Fruit fly (Drosophila melanogaster): Measurements from ENCODE around the gene CG12499.

Gene CG12499

DNA sequence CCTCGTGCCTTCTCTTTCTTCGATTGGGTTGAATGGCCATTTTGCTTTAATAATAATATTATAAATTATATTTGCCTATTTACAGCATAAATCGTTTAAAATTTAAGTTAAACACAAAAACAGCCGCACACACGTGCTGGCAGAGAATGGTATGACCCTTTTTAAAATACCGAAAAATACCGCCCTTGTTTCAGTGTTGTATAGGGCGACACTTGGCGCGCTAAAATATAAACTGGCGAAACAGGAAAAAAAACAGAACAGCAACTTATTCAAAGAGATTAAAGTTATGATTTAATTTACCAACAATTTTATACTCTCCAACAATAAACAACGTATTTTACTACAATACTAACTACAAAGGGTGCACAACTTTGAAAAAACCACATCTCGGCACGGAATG is at the start of gene CG12499:
Gene CG12499 (minus strand): TSS at position 95 of the 400 bp plus-strand sequence.
- no peak for TF ChIP-seq Sin3A (optimal IDR thresholded peaks at IDR 0.05)
- TF ChIP-seq h (optimal IDR thresholded peaks at IDR 0.05) = no peak
- TF ChIP-seq psq (optimal IDR thresholded peaks at IDR 0.05) = no peak
- no peak for TF ChIP-seq insv (optimal IDR thresholded peaks at IDR 0.05)

- no peak for TF ChIP-seq insv (optimal IDR thresholded peaks at IDR 0.05)
- no peak for TF ChIP-seq ttk (optimal IDR thresholded peaks at IDR 0.05)
- no peak for TF ChIP-seq Sin3A (optimal IDR thresholded peaks at IDR 0.05)
- no peak for TF ChIP-seq psq (optimal IDR thresholded peaks at IDR 0.05)
- TF ChIP-seq h (optimal IDR thresholded peaks at IDR 0.05) = no peak
- TF ChIP-seq Myc (optimal IDR thresholded peaks at IDR 0.05) = no peak
These were observed 48.3 kb upstream of the CG12499 start for dm6 chr3R:22494523-22495309.

DNA sequence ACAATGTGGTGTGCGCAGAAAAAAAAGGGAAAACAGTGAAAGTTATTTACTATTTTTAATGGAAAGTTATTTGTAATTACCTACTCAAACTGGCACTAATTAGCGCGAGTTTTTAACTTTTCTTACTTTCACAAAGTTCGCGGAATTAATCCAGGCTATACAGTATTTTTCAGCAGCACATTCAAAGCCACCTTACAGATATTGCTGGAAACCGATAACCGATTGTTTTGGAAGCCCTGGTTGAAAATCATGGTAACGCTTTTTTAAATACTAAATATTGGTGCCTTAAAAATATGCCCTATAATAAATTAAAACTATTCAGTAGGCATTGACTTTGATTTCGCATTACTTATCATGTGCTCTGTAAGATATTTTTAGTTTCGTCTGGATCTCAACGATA is 46.4 kb upstream of the CG12499 start, which contains the start of gene tHMG2:
Gene tHMG2 (plus strand): TSS at position 187 of the 400 bp plus-strand sequence.
- no peak for TF ChIP-seq Myc (optimal IDR thresholded peaks at IDR 0.05)
- no peak for TF ChIP-seq Sin3A (optimal IDR thresholded peaks at IDR 0.05)
- TF ChIP-seq h (optimal IDR thresholded peaks at IDR 0.05) = no peak
- TF ChIP-seq psq (optimal IDR thresholded peaks at IDR 0.05) = no peak
- TF ChIP-seq insv (optimal IDR thresholded peaks at IDR 0.05) = no peak
- no peak for TF ChIP-seq ttk (optimal IDR thresholded peaks at IDR 0.05)

dm6 chr3R:22491088-22491879 is 44.9 kb upstream of the CG12499 start, which contains the start of the genes CCT1 and tHMG1:
Gene CCT1, minus strand, starts transcription at chr3R:22491439.
Gene tHMG1, plus strand, starts transcription at chr3R:22491829.
- TF ChIP-seq h (optimal IDR thresholded peaks at IDR 0.05) = no peak
- TF ChIP-seq Myc (optimal IDR thresholded peaks at IDR 0.05) = no peak
- no peak for TF ChIP-seq insv (optimal IDR thresholded peaks at IDR 0.05)
- no peak for TF ChIP-seq ttk (optimal IDR thresholded peaks at IDR 0.05)
- TF ChIP-seq psq (optimal IDR thresholded peaks at IDR 0.05) = no peak
- no peak for TF ChIP-seq Sin3A (optimal IDR thresholded peaks at IDR 0.05)

DNA sequence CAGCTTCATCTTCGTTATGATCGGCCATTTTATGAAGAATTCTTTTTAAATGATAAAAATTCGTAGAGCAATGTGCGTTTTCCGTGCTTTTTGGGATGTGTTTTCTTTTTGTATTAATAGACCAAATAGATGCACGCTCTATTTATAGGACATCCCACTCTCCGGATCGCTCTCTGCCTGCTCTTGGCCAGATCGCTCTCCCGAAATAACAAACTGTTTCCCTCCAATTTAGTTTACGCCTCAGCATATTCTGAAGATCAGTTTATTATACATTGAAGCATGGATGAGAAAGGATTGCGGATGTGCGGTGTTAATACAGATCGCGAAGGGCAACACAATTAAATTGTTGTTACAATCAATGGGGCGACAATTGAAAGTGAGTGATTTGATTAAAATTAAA is 42.5 kb upstream of the CG12499 start, which contains the start of gene CG5376:
Gene CG5376 (minus strand): TSS at position 101 of the 400 bp plus-strand sequence.
- TF ChIP-seq Myc (optimal IDR thresholded peaks at IDR 0.05) (no peak), insv (optimal IDR thresholded peaks at IDR 0.05) (no peak), ttk (optimal IDR thresholded peaks at IDR 0.05) (no peak)

DNA sequence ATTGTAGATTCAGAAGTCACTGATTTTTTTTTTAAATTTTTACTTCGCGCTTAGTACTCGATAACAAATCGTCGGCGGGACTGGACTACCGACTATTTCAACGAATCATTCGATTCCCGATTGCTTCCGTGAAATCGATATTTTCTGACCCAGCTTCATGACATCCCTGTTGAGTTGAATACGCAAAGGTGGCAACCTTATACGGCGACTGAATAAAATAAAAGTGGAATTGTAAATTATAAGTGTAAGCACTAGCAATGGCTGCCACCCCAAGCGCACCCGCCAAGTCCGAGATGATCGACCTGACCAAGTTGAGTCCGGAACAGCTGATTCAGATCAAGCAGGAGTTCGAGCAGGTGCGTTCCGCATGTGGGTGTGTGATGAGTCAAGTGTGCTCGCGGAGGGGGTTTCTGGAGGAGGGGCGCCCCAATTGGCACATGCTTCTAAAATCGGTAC is 40.7 kb upstream of the CG12499 start, which contains the start of gene Pfdn5:
Gene Pfdn5 (plus strand): TSS at position 3 of the 456 bp plus-strand sequence.
- no peak for TF ChIP-seq Myc (optimal IDR thresholded peaks at IDR 0.05)
- no peak for TF ChIP-seq Sin3A (optimal IDR thresholded peaks at IDR 0.05)
- TF ChIP-seq ttk (optimal IDR thresholded peaks at IDR 0.05) = no peak
- no peak for TF ChIP-seq psq (optimal IDR thresholded peaks at IDR 0.05)
- TF ChIP-seq insv (optimal IDR thresholded peaks at IDR 0.05) = no peak
- TF ChIP-seq h (optimal IDR thresholded peaks at IDR 0.05) = no peak

- TF ChIP-seq h (optimal IDR thresholded peaks at IDR 0.05) (no peak), ttk (optimal IDR thresholded peaks at IDR 0.05) (no peak), psq (optimal IDR thresholded peaks at IDR 0.05) (no peak), Myc (optimal IDR thresholded peaks at IDR 0.05) (no peak), insv (optimal IDR thresholded peaks at IDR 0.05) (no peak), Sin3A (optimal IDR thresholded peaks at IDR 0.05) (no peak)
These were observed 37.1 kb upstream of the CG12499 start for dm6 chr3R:22483537-22483936.

DNA sequence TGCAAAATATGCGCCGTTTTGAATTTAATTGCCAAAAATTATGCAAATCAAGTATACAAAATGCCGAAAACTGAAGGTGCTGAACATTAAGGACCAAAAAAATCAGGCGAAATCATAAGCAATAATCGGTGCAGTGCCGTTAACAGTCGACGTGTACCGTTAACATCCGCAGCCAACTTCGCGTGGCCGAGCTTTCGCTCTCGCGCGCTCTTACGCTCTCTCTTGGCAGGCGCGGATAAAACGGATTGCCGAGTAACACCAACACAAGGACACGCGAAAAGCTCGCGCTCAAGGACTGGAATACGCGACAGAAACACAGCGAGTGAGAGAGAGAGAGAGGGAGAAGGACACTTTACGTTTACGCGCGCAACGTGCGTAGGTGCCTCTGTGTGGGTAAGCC is 23.7 kb upstream of the CG12499 start:
- TF ChIP-seq h (optimal IDR thresholded peaks at IDR 0.05) = no peak
- no peak for TF ChIP-seq insv (optimal IDR thresholded peaks at IDR 0.05)
- no peak for TF ChIP-seq ttk (optimal IDR thresholded peaks at IDR 0.05)
- no peak for TF ChIP-seq Sin3A (optimal IDR thresholded peaks at IDR 0.05)
- no peak for TF ChIP-seq Myc (optimal IDR thresholded peaks at IDR 0.05)
- TF ChIP-seq psq (optimal IDR thresholded peaks at IDR 0.05) = no peak

dm6 chr3R:22468829-22469487 is 22.6 kb upstream of the CG12499 start:
- TF ChIP-seq Sin3A (optimal IDR thresholded peaks at IDR 0.05) (no peak), insv (optimal IDR thresholded peaks at IDR 0.05) (no peak), h (optimal IDR thresholded peaks at IDR 0.05) (no peak), ttk (optimal IDR thresholded peaks at IDR 0.05) (no peak), Myc (optimal IDR thresholded peaks at IDR 0.05) (no peak), psq (optimal IDR thresholded peaks at IDR 0.05) (no peak)

DNA sequence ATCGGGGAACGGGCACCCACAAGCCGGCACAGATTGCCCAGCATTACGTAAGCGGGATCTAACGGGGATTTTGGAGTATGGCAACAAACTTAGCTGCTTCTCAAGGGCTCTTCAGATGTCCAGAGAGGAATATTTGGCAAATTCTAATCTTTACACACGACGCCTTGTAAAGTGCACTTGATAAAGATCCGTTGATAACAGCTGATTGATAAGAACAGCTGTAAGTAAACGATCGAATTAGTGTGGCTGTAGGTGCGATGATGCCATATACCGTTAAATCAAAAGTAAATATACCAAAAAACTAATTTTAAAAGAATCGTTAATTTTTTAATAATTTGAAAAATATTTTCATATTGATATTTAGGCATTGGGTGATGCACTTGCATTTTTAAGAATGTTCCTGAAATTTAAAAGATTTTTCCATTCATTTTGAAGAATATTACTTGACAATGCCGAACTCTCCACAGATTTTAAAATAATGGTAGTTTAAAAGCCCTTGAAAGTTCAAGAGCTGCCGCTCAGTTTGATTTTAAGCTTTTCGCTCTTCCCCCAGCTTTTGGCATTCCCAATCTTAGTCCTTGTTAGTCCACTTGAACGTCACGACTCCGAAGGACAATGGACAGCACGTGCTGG is 21.7 kb upstream of the CG12499 start, which contains the start of the genes CG5377 and Nrx-1:
Gene CG5377 (minus strand): TSS at position 219 of the 633 bp plus-strand sequence.
Gene Nrx-1 (plus strand): TSS at position 574 of the 633 bp plus-strand sequence.
- TF ChIP-seq Myc (optimal IDR thresholded peaks at IDR 0.05) (no peak), insv (optimal IDR thresholded peaks at IDR 0.05) (no peak), Sin3A (optimal IDR thresholded peaks at IDR 0.05) (no peak), psq (optimal IDR thresholded peaks at IDR 0.05) (no peak), h (optimal IDR thresholded peaks at IDR 0.05) (no peak), ttk (optimal IDR thresholded peaks at IDR 0.05) (no peak)

DNA sequence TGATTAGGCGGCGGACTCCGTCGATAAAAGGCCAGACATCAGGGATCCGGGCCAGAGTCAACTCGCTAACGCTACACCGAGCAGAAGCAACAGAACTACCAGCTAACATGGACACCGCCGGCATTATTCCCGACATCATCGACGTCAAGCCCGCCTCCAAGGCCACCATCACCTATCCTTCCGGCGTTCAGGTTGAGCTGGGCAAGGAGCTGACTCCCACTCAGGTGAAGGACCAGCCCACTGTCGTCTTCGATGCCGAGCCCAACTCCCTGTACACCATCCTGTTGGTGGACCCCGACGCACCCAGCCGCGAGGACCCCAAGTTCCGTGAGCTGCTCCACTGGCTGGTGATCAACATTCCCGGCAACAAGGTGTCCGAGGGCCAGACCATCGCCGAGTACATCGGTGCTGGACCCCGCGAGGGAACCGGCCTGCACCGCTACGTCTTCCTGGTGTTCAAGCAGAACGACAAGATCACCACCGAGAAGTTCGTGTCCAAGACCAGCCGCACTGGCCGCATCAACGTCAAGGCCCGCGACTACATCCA is 19.7 kb upstream of the CG12499 start, which contains the start of gene Pebp1:
Gene Pebp1 (plus strand): TSS at position 51 of the 547 bp plus-strand sequence.
- TF ChIP-seq Myc (optimal IDR thresholded peaks at IDR 0.05) (no peak), Sin3A (optimal IDR thresholded peaks at IDR 0.05) (no peak)

Measured in Kc167 (cell line).